Worm (Caenorhabditis elegans) whole organism, L3 larva: ENCODE results near the gene T04B8.1.

Source experiments
- R02D3.7 ChIP-seq: fragments of 150-350 bp; optimal IDR thresholded peaks from 2 replicates; lab custom pipeline; 2014; ENCODE audit warnings: missing biosample characterization, missing genetic modification characterization
- ZK546.5 ChIP-seq: sonication (generic microtip); optimal IDR thresholded peaks from 2 replicates; lab custom pipeline; 2017; ENCODE audit warnings: missing biosample characterization, missing genetic modification characterization
- aly-2 ChIP-seq: fragments of 150-350 bp; optimal IDR thresholded peaks from 2 replicates; lab custom pipeline; 2014; ENCODE audit warnings: missing biosample characterization, missing genetic modification characterization
- ama-1 ChIP-seq: fragments of 150-350 bp; optimal IDR thresholded peaks from 2 replicates; lab custom pipeline; 2018
- ceh-16 ChIP-seq: sonication (generic microtip); optimal IDR thresholded peaks from 2 replicates; lab custom pipeline; 2017; ENCODE audit warnings: missing biosample characterization, missing genetic modification characterization
- ceh-82 ChIP-seq: fragments of 150-350 bp; optimal IDR thresholded peaks from 2 replicates; lab custom pipeline; 2014; ENCODE audit warnings: missing biosample characterization, missing genetic modification characterization
- egl-27 ChIP-seq: sonication (generic microtip); optimal IDR thresholded peaks from 4 replicates; lab custom pipeline; 2017; ENCODE audit warnings: missing biosample characterization, missing genetic modification reagents, missing genetic modification characterization
- egl-5 ChIP-seq: fragments of 150-350 bp; optimal IDR thresholded peaks from 2 replicates; lab custom pipeline; 2017; ENCODE audit warnings: missing biosample characterization, missing genetic modification reagents, missing genetic modification characterization, inconsistent platforms
- elt-1 ChIP-seq: fragments of 150-350 bp; optimal IDR thresholded peaks from 2 replicates; lab custom pipeline; 2014; ENCODE audit warnings: missing biosample characterization, missing genetic modification characterization
- elt-2 ChIP-seq: sonication (generic microtip); optimal IDR thresholded peaks from 2 replicates; lab custom pipeline; 2016; ENCODE audit warnings: missing genetic modification reagents, mild to moderate bottlenecking, missing genetic modification characterization, missing compliant biosample characterization
- elt-3 ChIP-seq, 3 experiments: fragments of 150-350 bp in 1 of 3; sonication (generic microtip) in 2 of 3; optimal IDR thresholded peaks; 2 replicates in 2 of 3; 4 replicates in 1 of 3; lab custom pipeline; 2014 to 2017; ENCODE audit warnings: missing biosample characterization in 3 of 3, missing genetic modification characterization in 3 of 3
- eor-1 ChIP-seq, 2 experiments: fragments of 150-350 bp; optimal IDR thresholded peaks; 2 replicates each; lab custom pipeline; 2014 to 2018; ENCODE audit warnings: missing biosample characterization in 2 of 2, missing genetic modification characterization in 2 of 2
- fkh-10 ChIP-seq: sonication (generic microtip); optimal IDR thresholded peaks from 2 replicates; lab custom pipeline; 2017; ENCODE audit warnings: missing biosample characterization, missing genetic modification reagents, missing genetic modification characterization
- fos-1 ChIP-seq: fragments of 150-350 bp; optimal IDR thresholded peaks from 2 replicates; lab custom pipeline; 2014; ENCODE audit warnings: missing biosample characterization, missing genetic modification characterization
- hmg-11 ChIP-seq: sonication (generic microtip); optimal IDR thresholded peaks from 2 replicates; lab custom pipeline; 2016; ENCODE audit warnings: missing genetic modification characterization, missing compliant biosample characterization
- jun-1 ChIP-seq: fragments of 150-350 bp; optimal IDR thresholded peaks from 2 replicates; lab custom pipeline; 2014; ENCODE audit warnings: missing biosample characterization, missing genetic modification reagents, missing genetic modification characterization
- lin-15B ChIP-seq: fragments of 150-350 bp; optimal IDR thresholded peaks from 2 replicates; lab custom pipeline; 2014; ENCODE audit warnings: missing biosample characterization, missing genetic modification characterization
- lin-39 ChIP-seq: fragments of 150-350 bp; optimal IDR thresholded peaks from 2 replicates; lab custom pipeline; 2018; ENCODE audit warnings: missing biosample characterization, missing genetic modification reagents, missing genetic modification characterization
- lsy-12 ChIP-seq: sonication (generic microtip); optimal IDR thresholded peaks from 2 replicates; lab custom pipeline; 2016; ENCODE audit warnings: mild to moderate bottlenecking, missing genetic modification characterization, missing compliant biosample characterization
- mdl-1 ChIP-seq: fragments of 150-350 bp; optimal IDR thresholded peaks from 2 replicates; lab custom pipeline; 2014; ENCODE audit warnings: missing biosample characterization, missing genetic modification characterization
- mml-1 ChIP-seq: fragments of 150-350 bp; sonication (generic microtip); optimal IDR thresholded peaks from 3 replicates; lab custom pipeline; 2014; ENCODE audit warnings: missing biosample characterization, missing genetic modification characterization
- nfya-1 ChIP-seq: sonication (generic microtip); optimal IDR thresholded peaks from 2 replicates; lab custom pipeline; 2017; ENCODE audit warnings: missing genetic modification characterization, mild to moderate bottlenecking, missing compliant biosample characterization, antibody characterized with exemption, moderate library complexity; ENCODE audit not compliant: insufficient read depth
- nhr-11 ChIP-seq: fragments of 150-350 bp; optimal IDR thresholded peaks from 2 replicates; lab custom pipeline; 2014; ENCODE audit warnings: missing biosample characterization, missing genetic modification characterization
- nhr-12 ChIP-seq: fragments of 150-350 bp; optimal IDR thresholded peaks from 2 replicates; lab custom pipeline; 2014; ENCODE audit warnings: missing biosample characterization, missing genetic modification characterization
- nhr-23 ChIP-seq: fragments of 150-350 bp; optimal IDR thresholded peaks from 2 replicates; lab custom pipeline; 2014; ENCODE audit warnings: missing biosample characterization, missing genetic modification reagents, missing genetic modification characterization
- nhr-237 ChIP-seq: fragments of 150-350 bp; optimal IDR thresholded peaks from 2 replicates; lab custom pipeline; 2014; ENCODE audit warnings: missing biosample characterization, missing genetic modification characterization
- nhr-25 ChIP-seq: sonication (generic microtip); optimal IDR thresholded peaks from 2 replicates; lab custom pipeline; 2017; ENCODE audit warnings: missing biosample characterization, missing genetic modification characterization
- nhr-28 ChIP-seq: fragments of 150-350 bp; optimal IDR thresholded peaks from 2 replicates; lab custom pipeline; 2014; ENCODE audit warnings: missing biosample characterization, missing genetic modification characterization
- nhr-67 ChIP-seq: fragments of 150-350 bp; optimal IDR thresholded peaks from 2 replicates; lab custom pipeline; 2014; ENCODE audit warnings: missing biosample characterization, missing genetic modification characterization
- nhr-76 ChIP-seq: fragments of 150-350 bp; sonication (generic microtip); optimal IDR thresholded peaks from 5 replicates; lab custom pipeline; 2014; ENCODE audit warnings: missing biosample characterization, missing genetic modification characterization
- nhr-77 ChIP-seq: fragments of 150-350 bp; optimal IDR thresholded peaks from 2 replicates; lab custom pipeline; 2014; ENCODE audit warnings: missing biosample characterization, missing genetic modification characterization
- pha-4 ChIP-seq: fragments of 150-350 bp; optimal IDR thresholded peaks from 2 replicates; lab custom pipeline; 2014; ENCODE audit warnings: missing biosample characterization, missing genetic modification reagents, missing genetic modification characterization
- pqm-1 ChIP-seq: fragments of 150-350 bp; optimal IDR thresholded peaks from 2 replicates; lab custom pipeline; 2017; ENCODE audit warnings: missing biosample characterization, missing genetic modification characterization, inconsistent platforms
- sea-2 ChIP-seq: fragments of 150-350 bp; sonication (generic microtip); optimal IDR thresholded peaks from 4 replicates; lab custom pipeline; 2014; ENCODE audit warnings: missing biosample characterization, missing genetic modification reagents, missing genetic modification characterization
- skn-1 ChIP-seq: fragments of 150-350 bp; optimal IDR thresholded peaks from 2 replicates; lab custom pipeline; 2014; ENCODE audit warnings: missing biosample characterization, missing genetic modification characterization
- snpc-4 ChIP-seq: fragments of 150-350 bp; optimal IDR thresholded peaks from 2 replicates; lab custom pipeline; 2014; ENCODE audit warnings: missing biosample characterization, missing genetic modification characterization
- tbx-2 ChIP-seq: sonication (generic microtip); optimal IDR thresholded peaks from 2 replicates; lab custom pipeline; 2016; ENCODE audit warnings: mild to moderate bottlenecking, missing genetic modification characterization, missing compliant biosample characterization
- unc-39 ChIP-seq: sonication (generic microtip); optimal IDR thresholded peaks from 4 replicates; lab custom pipeline; 2017; ENCODE audit warnings: missing biosample characterization, missing genetic modification characterization
- unc-62 ChIP-seq: fragments of 150-350 bp; sonication (generic microtip); optimal IDR thresholded peaks from 4 replicates; lab custom pipeline; 2014; ENCODE audit warnings: missing biosample characterization, missing genetic modification reagents, missing genetic modification characterization
- zag-1 ChIP-seq: fragments of 150-350 bp; optimal IDR thresholded peaks from 2 replicates; lab custom pipeline; 2014; ENCODE audit warnings: missing biosample characterization, missing genetic modification characterization
- ztf-11 ChIP-seq: fragments of 150-350 bp; optimal IDR thresholded peaks from 2 replicates; lab custom pipeline; 2014; ENCODE audit warnings: missing biosample characterization, missing genetic modification characterization
- ztf-4 ChIP-seq: fragments of 150-350 bp; optimal IDR thresholded peaks from 2 replicates; lab custom pipeline; 2014; ENCODE audit warnings: missing biosample characterization, missing genetic modification characterization

The T04B8.1 gene

ce11 chrII:624443-624842 lies 9.6 kb upstream of the T04B8.1 start, which contains the start of gene T04B8.5:
T04B8.5 (minus strand) TSS chrII:624543.
- TF ChIP-seq nhr-12 (tag; lab: Kevin White, UChicago) (no peak), lsy-12 (tag; lab: Kevin White, UChicago) (no peak), tbx-2 (tag; lab: Kevin White, UChicago) (no peak), nhr-237 (tag; lab: Kevin White, UChicago) (no peak), ceh-82 (tag; lab: Kevin White, UChicago) (no peak), ama-1 (no peak), eor-1 (tag; optimal IDR thresholded peaks at IDR 0.05; lab: Kevin White, UChicago) (no peak), ZK546.5 (tag; lab: Kevin White, UChicago) (no peak), nhr-76 (tag; lab: Kevin White, UChicago) (no peak), sea-2 (GFP tag; lab: Kevin White, UChicago) (no peak)
- TF ChIP-seq, all 47 proteins: peak for 0

DNA sequence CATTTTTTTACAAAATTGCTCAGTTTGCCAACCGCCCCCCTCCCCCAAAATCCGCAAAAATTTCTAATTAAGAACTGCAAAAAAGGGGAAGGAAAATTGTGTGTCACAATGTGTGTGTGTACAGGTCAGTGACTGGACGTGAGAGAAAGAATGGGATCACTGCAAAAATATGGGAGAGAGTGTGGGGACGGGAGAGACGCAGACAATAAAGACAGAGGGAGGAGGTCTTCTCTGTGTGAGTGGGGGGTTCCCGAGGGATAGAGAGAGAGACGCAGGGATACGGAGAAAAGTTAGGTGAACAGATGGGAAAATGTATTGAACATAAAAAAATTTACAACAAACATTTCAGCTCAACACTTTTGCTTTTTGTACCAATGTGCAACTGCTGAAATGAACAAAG lies 8.2 kb upstream of the T04B8.1 start:
- TF ChIP-seq nhr-67 (tag; lab: Kevin White, UChicago) (no peak), nhr-25 (tag; lab: Kevin White, UChicago) (peak; percentile 48), ZK546.5 (tag; lab: Kevin White, UChicago) (no peak), mdl-1 (no peak), nfya-1 (tag; lab: Kevin White, UChicago) (peak; percentile 33), eor-1 (tag; optimal IDR thresholded peaks at IDR 0.05; lab: Kevin White, UChicago) (no peak), pqm-1 (tag; lab: Kevin White, UChicago) (no peak), aly-2 (tag; lab: Kevin White, UChicago) (no peak), pha-4 (peak; percentile 65), egl-27 (tag; lab: Kevin White, UChicago) (no peak), nhr-77 (tag; lab: Kevin White, UChicago) (no peak), ama-1 (no peak), unc-62 (GFP tag; lab: Kevin White, UChicago) (no peak), R02D3.7 (tag; lab: Kevin White, UChicago) (no peak), elt-2 (tag; lab: Kevin White, UChicago) (no peak), ceh-16 (tag; lab: Kevin White, UChicago) (no peak), ztf-11 (no peak), fos-1 (tag; lab: Kevin White, UChicago) (no peak), nhr-23 (tag; lab: Kevin White, UChicago) (peak; percentile 72), lsy-12 (tag; lab: Kevin White, UChicago) (no peak), lin-39 (tag; lab: Kevin White, UChicago) (peak; percentile 41), jun-1 (tag; lab: Kevin White, UChicago) (peak; percentile 8), mml-1 (tag; lab: Kevin White, UChicago) (no peak), nhr-237 (tag; lab: Kevin White, UChicago) (no peak), zag-1 (tag; lab: Kevin White, UChicago) (no peak), skn-1 (tag; lab: Kevin White, UChicago) (no peak), elt-1 (no peak), ztf-4 (no peak), hmg-11 (tag; lab: Kevin White, UChicago) (peak; percentile 86), fkh-10 (GFP tag; lab: Kevin White, UChicago) (no peak), snpc-4 (no peak), egl-5 (tag; lab: Kevin White, UChicago) (no peak), nhr-12 (tag; lab: Kevin White, UChicago) (no peak), nhr-11 (no peak)

- TF ChIP-seq nhr-12 (tag; lab: Kevin White, UChicago) (no peak), mml-1 (tag; lab: Kevin White, UChicago) (no peak), R02D3.7 (tag; lab: Kevin White, UChicago) (no peak), mdl-1 (no peak), lin-15B (tag; lab: Kevin White, UChicago) (no peak), lsy-12 (tag; lab: Kevin White, UChicago) (no peak), elt-3 (tag; optimal IDR thresholded peaks at IDR 0.05; lab: Kevin White, UChicago) (no peak), nhr-28 (tag; lab: Kevin White, UChicago) (no peak), unc-39 (no peak), ama-1 (no peak), ceh-82 (tag; lab: Kevin White, UChicago) (no peak), eor-1 (tag; optimal IDR thresholded peaks at IDR 0.05; lab: Kevin White, UChicago) (no peak), fkh-10 (GFP tag; lab: Kevin White, UChicago) (no peak), elt-1 (no peak), egl-5 (tag; lab: Kevin White, UChicago) (no peak)
Measured at ce11 chrII:627205-627604, 6.9 kb upstream of the T04B8.1 start, which contains the start of gene arrd-1. arrd-1 (plus strand) TSS chrII:627505.
